Fruit fly (Drosophila melanogaster) whole organism, embryonic: ENCODE measurements around the gene iav.
A peak's percentile ranks its signal among the peaks of the same experiment; 100 is the strongest.

Source experiments
- Antp ChIP-seq: fragments of 200-800 bp; sonication (Bioruptor generic); optimal IDR thresholded peaks from 3 replicates; lab custom pipeline; 2016; ENCODE audit warnings: missing biosample characterization, missing genetic modification characterization
- Awh ChIP-seq: fragments of 200-800 bp; sonication (Bioruptor generic); IDR thresholded peaks from 2 replicates; pipeline ENCODE4, ENCODE4 v1.3.6; 2022; ENCODE audit warnings: missing biosample characterization, missing genetic modification characterization
- B-H1 ChIP-seq: fragments of 200-800 bp; sonication (Bioruptor generic); IDR thresholded peaks from 3 replicates; pipeline ENCODE4 v1.3.6; 2022; ENCODE audit warnings: missing biosample characterization, missing genetic modification characterization
- Bdp1 ChIP-seq: fragments of 200-800 bp; sonication (Bioruptor generic); optimal IDR thresholded peaks from 3 replicates; lab custom pipeline; 2016; ENCODE audit warnings: missing biosample characterization, missing genetic modification characterization
- CG11696 ChIP-seq: fragments of 200-800 bp; sonication (Bioruptor generic); IDR thresholded peaks from 2 replicates; pipeline ENCODE4 v1.3.6; 2022; ENCODE audit warnings: missing biosample characterization, missing genetic modification characterization
- CG1233 ChIP-seq: fragments of 200-800 bp; sonication (Bioruptor generic); optimal IDR thresholded peaks from 4 replicates; lab custom pipeline; 2018; ENCODE audit warnings: missing biosample characterization, mild to moderate bottlenecking, missing genetic modification characterization
- CG13624 ChIP-seq: fragments of 200-800 bp; sonication (Bioruptor generic); optimal IDR thresholded peaks from 2 replicates; lab custom pipeline; 2016; ENCODE audit warnings: missing biosample characterization, missing genetic modification characterization
- CG14014 ChIP-seq: fragments of 200-800 bp; sonication (Bioruptor generic); IDR thresholded peaks from 2 replicates; pipeline ENCODE4 v1.3.6; 2022; ENCODE audit warnings: missing biosample characterization, missing genetic modification characterization
- CG14050 ChIP-seq: fragments of 200-800 bp; sonication (Bioruptor generic); IDR thresholded peaks from 3 replicates; pipeline ENCODE4 v1.3.6; 2022; ENCODE audit warnings: missing biosample characterization, missing genetic modification characterization
- CG14710 ChIP-seq: fragments of 200-800 bp; sonication (Bioruptor generic); optimal IDR thresholded peaks from 3 replicates; lab custom pipeline; 2019; ENCODE audit warnings: missing biosample characterization, mild to moderate bottlenecking, missing genetic modification characterization, moderate library complexity
- CG15601 ChIP-seq: fragments of 200-800 bp; sonication (Bioruptor generic); optimal IDR thresholded peaks from 3 replicates; lab custom pipeline; 2019; ENCODE audit warnings: missing biosample characterization, mild to moderate bottlenecking, missing genetic modification characterization, moderate library complexity
- CG1647 ChIP-seq: fragments of 200-800 bp; sonication (Bioruptor generic); optimal IDR thresholded peaks from 3 replicates; lab custom pipeline; 2016; ENCODE audit warnings: missing biosample characterization, missing genetic modification characterization
- CG16813 ChIP-seq: fragments of 200-800 bp; sonication (Bioruptor generic); IDR thresholded peaks from 3 replicates; pipeline ENCODE4 v1.3.6; 2022; ENCODE audit warnings: missing biosample characterization, missing genetic modification characterization; ENCODE audit not compliant: partially characterized antibody
- CG16815 ChIP-seq: fragments of 200-800 bp; sonication (Bioruptor generic); optimal IDR thresholded peaks from 3 replicates; lab custom pipeline; 2017; ENCODE audit warnings: missing biosample characterization, mild to moderate bottlenecking, missing genetic modification characterization
- CG2712 ChIP-seq: fragments of 200-800 bp; optimal IDR thresholded peaks from 3 replicates; lab custom pipeline; 2019; ENCODE audit warnings: missing biosample characterization, mild to moderate bottlenecking, missing genetic modification characterization, moderate library complexity
- CG32532 ChIP-seq: fragments of 200-800 bp; sonication (Bioruptor generic); IDR thresholded peaks from 2 replicates; pipeline ENCODE4 v1.3.6; 2022; ENCODE audit warnings: missing biosample characterization, missing genetic modification characterization
- CG34376 ChIP-seq: fragments of 200-800 bp; sonication (Bioruptor generic); optimal IDR thresholded peaks from 2 replicates; lab custom pipeline; 2018; ENCODE audit warnings: missing biosample characterization, mild to moderate bottlenecking, missing genetic modification characterization
- CG3995 ChIP-seq: fragments of 200-800 bp; sonication (Bioruptor generic); optimal IDR thresholded peaks from 3 replicates; lab custom pipeline; 2016; ENCODE audit warnings: missing biosample characterization, missing genetic modification characterization
- CG7745 ChIP-seq: fragments of 200-800 bp; sonication (Bioruptor generic); optimal IDR thresholded peaks from 2 replicates; lab custom pipeline; 2018; ENCODE audit warnings: missing biosample characterization, mild to moderate bottlenecking, missing genetic modification characterization, moderate library complexity
- CG7987 ChIP-seq: fragments of 200-800 bp; sonication (Bioruptor generic); optimal IDR thresholded peaks from 2 replicates; lab custom pipeline; 2018; ENCODE audit warnings: missing biosample characterization, mild to moderate bottlenecking, missing genetic modification characterization, moderate library complexity
- CG9797 ChIP-seq: fragments of 200-800 bp; sonication (Bioruptor generic); optimal IDR thresholded peaks from 3 replicates; lab custom pipeline; 2018; ENCODE audit warnings: missing biosample characterization, mild to moderate bottlenecking, missing genetic modification characterization
- CTCF ChIP-seq: fragments of 200-800 bp; sonication (Bioruptor generic); optimal IDR thresholded peaks from 2 replicates; lab custom pipeline; 2017; ENCODE audit warnings: missing biosample characterization, mild to moderate bottlenecking, missing genetic modification characterization, moderate library complexity
- Camta ChIP-seq: fragments of 200-800 bp; sonication (Bioruptor generic); optimal IDR thresholded peaks from 2 replicates; lab custom pipeline; 2016; ENCODE audit warnings: missing biosample characterization, missing genetic modification characterization
- Hr78 ChIP-seq, 2 experiments: fragments of 200-800 bp in 1 of 2; fragments of >200 bp in 1 of 2; sonication (Bioruptor generic) in 1 of 2; optimal IDR thresholded peaks; 2 replicates each; lab custom pipeline; 2017 to 2019; ENCODE audit warnings: missing biosample characterization in 2 of 2, missing genetic modification characterization in 2 of 2, mild to moderate bottlenecking in 1 of 2, moderate library complexity in 1 of 2
- Lpt ChIP-seq: fragments of >200 bp; optimal IDR thresholded peaks from 2 replicates; lab custom pipeline; 2018; ENCODE audit warnings: missing biosample characterization, missing genetic modification characterization
- MTF-1 ChIP-seq: fragments of 200-800 bp; sonication (Bioruptor generic); optimal IDR thresholded peaks from 2 replicates; lab custom pipeline; 2018; ENCODE audit warnings: missing biosample characterization, mild to moderate bottlenecking, missing genetic modification characterization, borderline replicate concordance
- Max ChIP-seq: fragments of 200-800 bp; sonication (Bioruptor generic); optimal IDR thresholded peaks from 2 replicates; lab custom pipeline; 2016; ENCODE audit warnings: missing biosample characterization, mild to moderate bottlenecking, missing genetic modification characterization
- Meics ChIP-seq: fragments of 200-800 bp; sonication (Bioruptor generic); optimal IDR thresholded peaks from 2 replicates; lab custom pipeline; 2017; ENCODE audit warnings: missing biosample characterization, mild to moderate bottlenecking, missing genetic modification characterization
- Mes4 ChIP-seq: fragments of 200-800 bp; sonication (Bioruptor generic); optimal IDR thresholded peaks from 2 replicates; lab custom pipeline; 2016; ENCODE audit warnings: missing biosample characterization, missing genetic modification characterization
- Myb ChIP-seq: fragments of 200-800 bp; sonication (Bioruptor generic); optimal IDR thresholded peaks from 2 replicates; lab custom pipeline; 2016; ENCODE audit warnings: missing biosample characterization, missing genetic modification characterization
- Xrp1 ChIP-seq: fragments of 200-800 bp; sonication (Bioruptor generic); IDR thresholded peaks from 2 replicates; pipeline ENCODE4 v1.3.6; 2022; ENCODE audit warnings: missing biosample characterization, missing genetic modification characterization
- al ChIP-seq: fragments of 200-800 bp; sonication (Bioruptor generic); IDR thresholded peaks from 2 replicates; pipeline ENCODE4 v1.3.6; 2022; ENCODE audit warnings: missing biosample characterization, missing genetic modification characterization
- aop ChIP-seq: fragments of 200-800 bp; sonication (Bioruptor generic); IDR thresholded peaks from 2 replicates; pipeline ENCODE4 v1.3.6; 2022; ENCODE audit warnings: missing biosample characterization, missing genetic modification characterization
- bbx ChIP-seq: fragments of 200-800 bp; sonication (Bioruptor generic); IDR thresholded peaks from 2 replicates; pipeline ENCODE4 v1.3.6; 2022; ENCODE audit warnings: missing biosample characterization, missing genetic modification characterization; ENCODE audit not compliant: partially characterized antibody
- bcd ChIP-seq: fragments of 200-800 bp; sonication (Bioruptor generic); optimal IDR thresholded peaks from 2 replicates; lab custom pipeline; 2017; ENCODE audit warnings: missing biosample characterization, mild to moderate bottlenecking, missing genetic modification characterization
- dimm ChIP-seq: fragments of 200-800 bp; sonication (Bioruptor generic); IDR thresholded peaks from 2 replicates; pipeline ENCODE4 v1.3.6; 2022; ENCODE audit warnings: missing biosample characterization, missing genetic modification characterization
- dpn ChIP-seq, 2 experiments: fragments of 200-800 bp; sonication (Bioruptor generic); optimal IDR thresholded peaks; 3 replicates each; lab custom pipeline; 2016; ENCODE audit warnings: missing biosample characterization in 2 of 2, missing genetic modification characterization in 2 of 2
- gcm2 ChIP-seq: fragments of 200-800 bp; sonication (Bioruptor generic); optimal IDR thresholded peaks from 2 replicates; lab custom pipeline; 2016; ENCODE audit warnings: missing biosample characterization, missing genetic modification characterization
- gfzf ChIP-seq: fragments of 200-800 bp; sonication (Bioruptor generic); optimal IDR thresholded peaks from 2 replicates; lab custom pipeline; 2016; ENCODE audit warnings: missing biosample characterization, mild to moderate bottlenecking, missing genetic modification characterization, moderate library complexity
- grau ChIP-seq: fragments of 200-800 bp; optimal IDR thresholded peaks from 3 replicates; lab custom pipeline; 2019; ENCODE audit warnings: missing biosample characterization, mild to moderate bottlenecking, missing genetic modification characterization, moderate library complexity
- h ChIP-seq: fragments of >200 bp; optimal IDR thresholded peaks from 2 replicates; lab custom pipeline; 2017
- hth ChIP-seq: fragments of >200 bp; optimal IDR thresholded peaks from 2 replicates; lab custom pipeline; 2017; ENCODE audit warnings: inconsistent platforms
- jumu ChIP-seq: fragments of 200-800 bp; sonication (Bioruptor generic); optimal IDR thresholded peaks from 3 replicates; lab custom pipeline; 2016; ENCODE audit warnings: missing biosample characterization, missing genetic modification characterization
- mirr ChIP-seq: fragments of 200-800 bp; sonication (Bioruptor generic); optimal IDR thresholded peaks from 3 replicates; lab custom pipeline; 2018; ENCODE audit warnings: missing biosample characterization, mild to moderate bottlenecking, missing genetic modification characterization
- onecut ChIP-seq: fragments of 200-800 bp; sonication (Bioruptor generic); IDR thresholded peaks from 2 replicates; pipeline ENCODE4 v1.3.6; 2022; ENCODE audit warnings: missing biosample characterization, missing genetic modification characterization
- otp ChIP-seq: fragments of 200-800 bp; sonication (Bioruptor generic); IDR thresholded peaks from 3 replicates; pipeline ENCODE4, ENCODE4 v1.3.6; 2022; ENCODE audit warnings: missing biosample characterization, missing genetic modification characterization
- p53 ChIP-seq: fragments of 200-800 bp; sonication (Bioruptor generic); optimal IDR thresholded peaks from 2 replicates; lab custom pipeline; 2016; ENCODE audit warnings: missing biosample characterization, missing genetic modification characterization
- pfk ChIP-seq: fragments of 200-800 bp; sonication (Bioruptor generic); optimal IDR thresholded peaks from 2 replicates; lab custom pipeline; 2018; ENCODE audit warnings: missing biosample characterization, mild to moderate bottlenecking, missing genetic modification characterization, moderate library complexity
- phol ChIP-seq: fragments of 200-800 bp; sonication (Bioruptor generic); optimal IDR thresholded peaks from 3 replicates; lab custom pipeline; 2018; ENCODE audit warnings: missing biosample characterization, mild to moderate bottlenecking, missing genetic modification characterization, moderate library complexity
- ro ChIP-seq: fragments of 200-800 bp; sonication (Bioruptor generic); IDR thresholded peaks from 2 replicates; pipeline ENCODE4 v1.3.6; 2022; ENCODE audit warnings: missing biosample characterization, missing genetic modification characterization
- scrt ChIP-seq: fragments of 200-800 bp; sonication (Bioruptor generic); optimal IDR thresholded peaks from 2 replicates; lab custom pipeline; 2018; ENCODE audit warnings: missing biosample characterization, mild to moderate bottlenecking, missing genetic modification characterization, moderate library complexity
- stwl ChIP-seq: fragments of 200-800 bp; sonication (Bioruptor generic); optimal IDR thresholded peaks from 3 replicates; lab custom pipeline; 2018; ENCODE audit warnings: missing biosample characterization, mild to moderate bottlenecking, missing genetic modification characterization, moderate library complexity
- tll ChIP-seq, 2 experiments: fragments of 200-800 bp in 1 of 2; fragments of >200 bp in 1 of 2; sonication (Bioruptor generic) in 1 of 2; optimal IDR thresholded peaks; 2 replicates each; lab custom pipeline; 2017 to 2019; ENCODE audit warnings: missing biosample characterization in 2 of 2, missing genetic modification characterization in 2 of 2, mild to moderate bottlenecking in 1 of 2, moderate library complexity in 1 of 2

Gene iav

dm6 chrX:6820703-6821102 is 6.9 kb downstream of the iav start, which contains the start of the genes Nf-YC and xit (continued):
- no peak for TF ChIP-seq CG11696 (GFP tag; lab: Robert Waterston, UW)
- TF ChIP-seq h: no peak
- TF ChIP-seq otp (GFP tag; lab: Robert Waterston, UW): 0 out of 3 replicates have a peak, but pooled peaks have one; percentile 4
- TF ChIP-seq CG15601: no peak
- no peak for TF ChIP-seq Max (GFP tag; lab: Kevin White, UChicago)
- no peak for TF ChIP-seq CG14050 (GFP tag; lab: Robert Waterston, UW)
- no peak for TF ChIP-seq B-H1 (GFP tag; lab: Robert Waterston, UW)
- TF ChIP-seq onecut (GFP tag; lab: Robert Waterston, UW): no peak
- TF ChIP-seq Mes4: no peak
- TF ChIP-seq scrt (GFP tag; lab: Kevin White, UChicago): no peak
- no peak for TF ChIP-seq hth
- no peak for TF ChIP-seq CG3995 (GFP tag; lab: Kevin White, UChicago)
- TF ChIP-seq Lpt (GFP tag; lab: Kevin White, UChicago): no peak
- TF ChIP-seq phol (tag; lab: Kevin White, UChicago): peak; percentile 19
- no peak for TF ChIP-seq Meics (GFP tag; lab: Kevin White, UChicago)
- no peak for TF ChIP-seq Bdp1 (GFP tag; lab: Kevin White, UChicago)
- no peak for TF ChIP-seq Hr78 (GFP tag; optimal IDR thresholded peaks at IDR 0.05; lab: Kevin White, UChicago)
- peak; percentile 80 for TF ChIP-seq gfzf (GFP tag; lab: Kevin White, UChicago)
- TF ChIP-seq tll (GFP tag; optimal IDR thresholded peaks at IDR 0.05; lab: Kevin White, UChicago): no peak
- TF ChIP-seq CG9797 (GFP tag; lab: Kevin White, UChicago): peak; percentile 81
- TF ChIP-seq ro: no peak
- TF ChIP-seq bbx (GFP tag; lab: Robert Waterston, UW): peak; percentile 63
- TF ChIP-seq p53 (GFP tag; lab: Kevin White, UChicago): no peak
- no peak for TF ChIP-seq CG14014 (GFP tag; lab: Robert Waterston, UW)
- no peak for TF ChIP-seq CG2712 (tag; lab: Kevin White, UChicago)
- no peak for TF ChIP-seq CG7987 (GFP tag; lab: Kevin White, UChicago)
- no peak for TF ChIP-seq dpn (GFP tag; optimal IDR thresholded peaks at IDR 0.05; lab: Kevin White, UChicago)
- TF ChIP-seq Awh (GFP tag; lab: Robert Waterston, UW): no peak
- no peak for TF ChIP-seq CG16815 (GFP tag; lab: Kevin White, UChicago)
- TF ChIP-seq CG1647: no peak
- TF ChIP-seq pfk (GFP tag; lab: Kevin White, UChicago): no peak
- no peak for TF ChIP-seq CTCF
- TF ChIP-seq Myb (GFP tag; lab: Kevin White, UChicago): peak; percentile 21
- peak; percentile 11 for TF ChIP-seq Antp (GFP tag; lab: Kevin White, UChicago)
- no peak for TF ChIP-seq aop (GFP tag; lab: Robert Waterston, UW)
- TF ChIP-seq al (GFP tag; lab: Robert Waterston, UW): no peak
- no peak for TF ChIP-seq CG7745 (tag; lab: Kevin White, UChicago)
- no peak for TF ChIP-seq CG34376 (GFP tag; lab: Kevin White, UChicago)
- TF ChIP-seq dimm: no peak
- no peak for TF ChIP-seq gcm2 (GFP tag; lab: Kevin White, UChicago)
- TF ChIP-seq MTF-1: no peak
- TF ChIP-seq bcd (GFP tag; lab: Kevin White, UChicago): no peak
- no peak for TF ChIP-seq Xrp1
- TF ChIP-seq Camta (GFP tag; lab: Kevin White, UChicago): no peak
- no peak for TF ChIP-seq jumu
- TF ChIP-seq stwl: no peak
- TF ChIP-seq CG14710 (tag; lab: Kevin White, UChicago): peak; percentile 39
- TF ChIP-seq CG13624: peak; percentile 39
- TF ChIP-seq CG32532 (GFP tag; lab: Robert Waterston, UW): no peak
- TF ChIP-seq CG16813 (GFP tag; lab: Robert Waterston, UW): peak; percentile 64
- TF ChIP-seq grau (tag; lab: Kevin White, UChicago): no peak
- TF ChIP-seq mirr (GFP tag; lab: Kevin White, UChicago): no peak
- no peak for TF ChIP-seq CG1233 (GFP tag; lab: Kevin White, UChicago)
